Fruit fly (Drosophila melanogaster) whole organism, embryonic: ENCODE data around the gene CG15046.
A peak's percentile ranks its signal among the peaks of the same experiment; 100 is the strongest.

Experiments
- Atf-2 ChIP-seq: fragments of 200-800 bp; sonication (Bioruptor generic); optimal IDR thresholded peaks from 2 replicates; lab custom pipeline; 2016; ENCODE audit warnings: missing biosample characterization, missing genetic modification characterization
- CG10462 ChIP-seq: fragments of 200-800 bp; sonication (Bioruptor generic); optimal IDR thresholded peaks from 2 replicates; lab custom pipeline; 2016; ENCODE audit warnings: missing biosample characterization, missing genetic modification characterization
- CG15696 ChIP-seq: fragments of 200-800 bp; sonication (Bioruptor generic); optimal IDR thresholded peaks from 2 replicates; lab custom pipeline; 2019; ENCODE audit warnings: missing biosample characterization, mild to moderate bottlenecking, missing genetic modification characterization, moderate library complexity
- CG18619 ChIP-seq: fragments of 200-800 bp; sonication (Bioruptor generic); optimal IDR thresholded peaks from 3 replicates; lab custom pipeline; 2017; ENCODE audit warnings: missing biosample characterization, mild to moderate bottlenecking, missing genetic modification characterization
- Deaf1 ChIP-seq: fragments of 200-800 bp; optimal IDR thresholded peaks from 3 replicates; lab custom pipeline; 2019; ENCODE audit warnings: missing biosample characterization, mild to moderate bottlenecking, missing genetic modification characterization, moderate library complexity
- Opbp ChIP-seq: fragments of 200-800 bp; sonication (Bioruptor generic); IDR thresholded peaks from 3 replicates; pipeline ENCODE4 v1.3.6; 2022; ENCODE audit warnings: missing biosample characterization, missing genetic modification characterization; ENCODE audit not compliant: partially characterized antibody
- btn ChIP-seq: fragments of 200-800 bp; sonication (Bioruptor generic); optimal IDR thresholded peaks from 2 replicates; lab custom pipeline; 2016; ENCODE audit warnings: missing biosample characterization, missing genetic modification characterization
- dan ChIP-seq: fragments of 200-800 bp; sonication (Bioruptor generic); IDR thresholded peaks from 2 replicates; pipeline ENCODE4 v1.3.6; 2022; ENCODE audit warnings: missing biosample characterization, missing genetic modification characterization
- dimm ChIP-seq: fragments of 200-800 bp; sonication (Bioruptor generic); IDR thresholded peaks from 2 replicates; pipeline ENCODE4 v1.3.6; 2022; ENCODE audit warnings: missing biosample characterization, missing genetic modification characterization
- h ChIP-seq: fragments of >200 bp; optimal IDR thresholded peaks from 2 replicates; lab custom pipeline; 2017
- lbe ChIP-seq: fragments of 200-800 bp; sonication (Bioruptor generic); optimal IDR thresholded peaks from 2 replicates; lab custom pipeline; 2016; ENCODE audit warnings: missing biosample characterization, mild to moderate bottlenecking, missing genetic modification characterization
- lola ChIP-seq, 3 experiments: fragments of >200 bp in 2 of 3; fragments of 200-800 bp in 1 of 3; sonication (Bioruptor generic) in 1 of 3; optimal IDR thresholded peaks; 2 replicates each; lab custom pipeline; 2017 to 2019; ENCODE audit warnings: missing biosample characterization in 3 of 3, missing genetic modification characterization in 3 of 3, mild to moderate bottlenecking in 1 of 3, moderate library complexity in 1 of 3

DNA sequence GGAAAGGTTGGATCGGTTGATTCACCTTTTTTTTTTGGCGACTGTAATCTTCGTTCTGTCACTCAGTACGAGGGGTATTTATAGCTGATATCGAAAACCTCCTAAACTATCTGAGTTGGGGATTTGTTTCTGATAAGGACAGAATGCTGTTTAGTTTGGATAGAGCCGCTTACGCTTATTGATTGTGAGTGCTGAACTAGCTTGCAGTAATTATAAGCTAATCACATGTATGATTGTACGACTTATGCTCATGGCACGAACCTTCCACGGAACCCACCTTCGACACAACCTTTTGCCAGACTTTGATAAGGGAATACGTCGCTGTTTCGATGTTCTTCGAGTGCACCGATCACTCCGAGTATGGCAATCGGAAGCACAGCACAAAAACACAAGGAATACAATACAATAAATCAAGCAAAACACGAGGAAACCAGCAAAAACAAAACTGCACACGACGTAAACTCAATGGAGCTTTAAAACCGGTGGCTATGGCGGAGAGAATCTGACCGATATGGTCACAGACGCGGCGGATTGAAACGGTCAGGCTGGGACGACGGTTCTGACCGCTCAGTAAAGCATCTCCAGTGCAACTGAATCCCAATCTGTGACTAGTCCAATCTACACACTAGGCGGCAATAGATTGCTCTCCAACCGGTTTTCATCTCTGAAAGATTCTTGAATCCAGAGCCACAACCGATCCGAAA is 2.9 kb downstream of the CG15046 start, which contains the start of gene psh:
- TF ChIP-seq btn: no peak
- TF ChIP-seq CG15696 (tag; lab: Kevin White, UChicago): no peak
- TF ChIP-seq Atf-2 (GFP tag; lab: Kevin White, UChicago): no peak
- no peak for TF ChIP-seq lbe (GFP tag; lab: Kevin White, UChicago)
- TF ChIP-seq Opbp (GFP tag; lab: Robert Waterston, UW): no peak
- TF ChIP-seq h: no peak
- no peak for TF ChIP-seq CG10462 (GFP tag; lab: Kevin White, UChicago)
- TF ChIP-seq dan: no peak
- TF ChIP-seq Deaf1 (tag; lab: Kevin White, UChicago): peak; percentile 13
- no peak for TF ChIP-seq lola (GFP tag; optimal IDR thresholded peaks at IDR 0.05; lab: Kevin White, UChicago)
- no peak for TF ChIP-seq CG18619 (GFP tag; lab: Kevin White, UChicago)
- TF ChIP-seq dimm (GFP tag; lab: Robert Waterston, UW): no peak
